Worm (Caenorhabditis elegans): ENCODE measurements around the gene ehs-1.

DNA sequence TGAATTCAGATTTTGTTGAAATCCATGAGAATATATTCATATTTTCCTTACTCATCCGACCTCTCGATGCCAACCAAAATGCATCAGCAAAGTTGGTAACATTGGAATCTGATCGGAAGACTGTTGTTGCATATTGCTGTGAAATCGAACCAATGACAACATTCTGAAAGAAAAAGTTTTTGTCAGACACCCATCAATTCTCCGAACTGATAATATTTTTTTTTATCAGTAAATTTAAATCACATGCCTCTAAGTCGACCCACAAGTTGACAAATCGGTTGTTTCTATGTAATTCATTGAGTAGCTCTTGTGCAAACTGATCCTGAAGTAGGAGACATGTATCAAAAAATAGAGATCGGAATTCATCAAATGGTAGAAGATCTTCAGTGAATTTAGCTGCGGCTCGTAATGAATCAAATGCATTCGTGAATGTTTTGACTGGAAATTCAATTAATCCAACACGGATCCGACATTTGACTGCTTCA lies 9.5 kb downstream of the ehs-1 start, which contains the start of gene col-74:
- TF ChIP-seq unc-62 (GFP tag; optimal IDR thresholded peaks at IDR 0.05) (no peak), nhr-12 (tag; optimal IDR thresholded peaks at IDR 0.05) (no peak), zip-8 (tag; optimal IDR thresholded peaks at IDR 0.05) (no peak), lin-32 (GFP tag; optimal IDR thresholded peaks at IDR 0.05) (no peak), ztf-11 (tag; optimal IDR thresholded peaks at IDR 0.05) (no peak), nhr-76 (tag; optimal IDR thresholded peaks at IDR 0.05) (no peak), unc-120 (tag; optimal IDR thresholded peaks at IDR 0.05; ENCODE audit: poor library complexity, severe bottlenecking) (no peak), snpc-4 (tag; optimal IDR thresholded peaks at IDR 0.05) (no peak), nhr-237 (tag; optimal IDR thresholded peaks at IDR 0.05) (no peak), ces-1 (GFP tag; optimal IDR thresholded peaks at IDR 0.05) (no peak), mls-2 (tag; optimal IDR thresholded peaks at IDR 0.05) (no peak), lin-13 (tag; optimal IDR thresholded peaks at IDR 0.05) (no peak)

Measured in whole organism, mixed stage, embryonic.